Worm (Caenorhabditis elegans) whole organism, L3 larva: Measurements from ENCODE around the gene acds-10.

ENCODE experiments used
- aly-2 ChIP-seq: fragments of 150-350 bp; optimal IDR thresholded peaks from 2 replicates; lab custom pipeline; 2014; ENCODE audit warnings: missing biosample characterization, missing genetic modification characterization
- elt-3 ChIP-seq, 3 experiments: fragments of 150-350 bp in 1 of 3; sonication (generic microtip) in 2 of 3; optimal IDR thresholded peaks; 2 replicates in 2 of 3; 4 replicates in 1 of 3; lab custom pipeline; 2014 to 2017; ENCODE audit warnings: missing biosample characterization in 3 of 3, missing genetic modification characterization in 3 of 3
- fos-1 ChIP-seq: fragments of 150-350 bp; optimal IDR thresholded peaks from 2 replicates; lab custom pipeline; 2014; ENCODE audit warnings: missing biosample characterization, missing genetic modification characterization
- lsy-12 ChIP-seq: sonication (generic microtip); optimal IDR thresholded peaks from 2 replicates; lab custom pipeline; 2016; ENCODE audit warnings: mild to moderate bottlenecking, missing genetic modification characterization, missing compliant biosample characterization
- nfya-1 ChIP-seq: sonication (generic microtip); optimal IDR thresholded peaks from 2 replicates; lab custom pipeline; 2017; ENCODE audit warnings: missing genetic modification characterization, mild to moderate bottlenecking, missing compliant biosample characterization, antibody characterized with exemption, moderate library complexity; ENCODE audit not compliant: insufficient read depth
- nhr-11 ChIP-seq: fragments of 150-350 bp; optimal IDR thresholded peaks from 2 replicates; lab custom pipeline; 2014; ENCODE audit warnings: missing biosample characterization, missing genetic modification characterization
- nhr-12 ChIP-seq: fragments of 150-350 bp; optimal IDR thresholded peaks from 2 replicates; lab custom pipeline; 2014; ENCODE audit warnings: missing biosample characterization, missing genetic modification characterization
- sea-2 ChIP-seq: fragments of 150-350 bp; sonication (generic microtip); optimal IDR thresholded peaks from 4 replicates; lab custom pipeline; 2014; ENCODE audit warnings: missing biosample characterization, missing genetic modification reagents, missing genetic modification characterization
- skn-1 ChIP-seq: fragments of 150-350 bp; optimal IDR thresholded peaks from 2 replicates; lab custom pipeline; 2014; ENCODE audit warnings: missing biosample characterization, missing genetic modification characterization
- snpc-4 ChIP-seq: fragments of 150-350 bp; optimal IDR thresholded peaks from 2 replicates; lab custom pipeline; 2014; ENCODE audit warnings: missing biosample characterization, missing genetic modification characterization
- tbx-2 ChIP-seq: sonication (generic microtip); optimal IDR thresholded peaks from 2 replicates; lab custom pipeline; 2016; ENCODE audit warnings: mild to moderate bottlenecking, missing genetic modification characterization, missing compliant biosample characterization
- unc-39 ChIP-seq: sonication (generic microtip); optimal IDR thresholded peaks from 4 replicates; lab custom pipeline; 2017; ENCODE audit warnings: missing biosample characterization, missing genetic modification characterization
- unc-62 ChIP-seq: fragments of 150-350 bp; sonication (generic microtip); optimal IDR thresholded peaks from 4 replicates; lab custom pipeline; 2014; ENCODE audit warnings: missing biosample characterization, missing genetic modification reagents, missing genetic modification characterization
- ztf-11 ChIP-seq: fragments of 150-350 bp; optimal IDR thresholded peaks from 2 replicates; lab custom pipeline; 2014; ENCODE audit warnings: missing biosample characterization, missing genetic modification characterization

- no peak for TF ChIP-seq nfya-1
- no peak for TF ChIP-seq ztf-11
- TF ChIP-seq nhr-11: no peak
- TF ChIP-seq skn-1 (tag; lab: Kevin White, UChicago): no peak
- no peak for TF ChIP-seq tbx-2 (tag; lab: Kevin White, UChicago)
- TF ChIP-seq snpc-4 (tag; lab: Kevin White, UChicago): no peak
- no peak for TF ChIP-seq aly-2 (tag; lab: Kevin White, UChicago)
- no peak for TF ChIP-seq lsy-12 (tag; lab: Kevin White, UChicago)
- no peak for TF ChIP-seq unc-62 (GFP tag; lab: Kevin White, UChicago)
- TF ChIP-seq fos-1 (tag; lab: Kevin White, UChicago): no peak
- TF ChIP-seq sea-2 (GFP tag; lab: Kevin White, UChicago): no peak
- no peak for TF ChIP-seq nhr-12
- TF ChIP-seq unc-39: no peak
- no peak for TF ChIP-seq elt-3 (tag; optimal IDR thresholded peaks at IDR 0.05; lab: Kevin White, UChicago)
These were observed 8.2 kb upstream of the acds-10 start for ce11 chrV:5739438-5739837.
